Fruit fly (Drosophila melanogaster) whole organism, embryonic: ENCODE data around the gene MED18.

Experiments used
- CG11398 ChIP-seq: fragments of 200-800 bp; sonication (Bioruptor generic); optimal IDR thresholded peaks from 2 replicates; lab custom pipeline; 2016; ENCODE audit warnings: missing biosample characterization, missing genetic modification characterization
- CG8944 ChIP-seq: fragments of 200-800 bp; sonication (Bioruptor generic); optimal IDR thresholded peaks from 3 replicates; lab custom pipeline; 2016; ENCODE audit warnings: missing biosample characterization, missing genetic modification characterization
- CG9876 ChIP-seq: fragments of 200-800 bp; sonication (Bioruptor generic); optimal IDR thresholded peaks from 2 replicates; lab custom pipeline; 2016; ENCODE audit warnings: missing biosample characterization, missing genetic modification characterization
- MTF-1 ChIP-seq: fragments of 200-800 bp; sonication (Bioruptor generic); optimal IDR thresholded peaks from 2 replicates; lab custom pipeline; 2018; ENCODE audit warnings: missing biosample characterization, mild to moderate bottlenecking, missing genetic modification characterization, borderline replicate concordance

- no peak for TF ChIP-seq CG9876 (GFP tag; lab: Kevin White, UChicago)
- no peak for TF ChIP-seq MTF-1
- TF ChIP-seq CG8944 (GFP tag; lab: Kevin White, UChicago): no peak
- TF ChIP-seq CG11398: no peak
Measured at dm6 chrX:1908757-1909156, 43.0 kb downstream of the MED18 start, which contains the start of the genes Edem1 and Rbcn-3B.
